Fruit fly (Drosophila melanogaster) whole organism, embryonic: ENCODE results near the gene endos.

ENCODE experiments used
- Abd-B ChIP-seq: fragments of 200-800 bp; sonication (Bioruptor generic); optimal IDR thresholded peaks from 2 replicates; lab custom pipeline; 2018; ENCODE audit warnings: missing biosample characterization, mild to moderate bottlenecking, missing genetic modification characterization, moderate library complexity
- Adf1 ChIP-seq: fragments of 200-800 bp; sonication (Bioruptor generic); IDR thresholded peaks from 2 replicates; pipeline ENCODE4 v1.3.6; 2022; ENCODE audit warnings: missing biosample characterization, missing genetic modification characterization
- BEAF-32 ChIP-seq: fragments of 200-800 bp; sonication (Bioruptor generic); optimal IDR thresholded peaks from 3 replicates; lab custom pipeline; 2017; ENCODE audit warnings: missing biosample characterization, missing genetic modification characterization, mild to moderate bottlenecking, moderate library complexity, missing genetic modification reagents
- Blimp-1 ChIP-seq: fragments of 200-800 bp; sonication (Bioruptor generic); optimal IDR thresholded peaks from 3 replicates; lab custom pipeline; 2018; ENCODE audit warnings: missing biosample characterization, missing genetic modification characterization, mild to moderate bottlenecking, moderate library complexity, missing genetic modification reagents
- CG1024 ChIP-seq: fragments of 200-800 bp; sonication (Bioruptor generic); IDR thresholded peaks from 2 replicates; pipeline ENCODE4 v1.3.6; 2022; ENCODE audit warnings: missing biosample characterization, missing genetic modification characterization
- CG10565 ChIP-seq: fragments of 200-800 bp; sonication (Bioruptor generic); optimal IDR thresholded peaks from 3 replicates; lab custom pipeline; 2016; ENCODE audit warnings: missing biosample characterization, mild to moderate bottlenecking, missing genetic modification characterization
- CG11093 ChIP-seq: fragments of 200-800 bp; sonication (Bioruptor generic); IDR thresholded peaks from 3 replicates; pipeline ENCODE4 v1.3.6; 2022; ENCODE audit warnings: missing biosample characterization, missing genetic modification characterization
- CG1233 ChIP-seq: fragments of 200-800 bp; sonication (Bioruptor generic); optimal IDR thresholded peaks from 4 replicates; lab custom pipeline; 2018; ENCODE audit warnings: missing biosample characterization, mild to moderate bottlenecking, missing genetic modification characterization
- CG12659 ChIP-seq: fragments of 200-800 bp; sonication (Bioruptor generic); optimal IDR thresholded peaks from 3 replicates; lab custom pipeline; 2017; ENCODE audit warnings: mild to moderate bottlenecking, missing biosample characterization, missing genetic modification reagents, missing genetic modification characterization
- CG13123 ChIP-seq: fragments of 200-800 bp; sonication (Bioruptor generic); optimal IDR thresholded peaks from 2 replicates; lab custom pipeline; 2016; ENCODE audit warnings: missing biosample characterization, missing genetic modification characterization
- CG13624 ChIP-seq: fragments of 200-800 bp; sonication (Bioruptor generic); optimal IDR thresholded peaks from 2 replicates; lab custom pipeline; 2016; ENCODE audit warnings: missing biosample characterization, missing genetic modification characterization
- CG13894 ChIP-seq: fragments of 200-800 bp; sonication (Bioruptor generic); optimal IDR thresholded peaks from 3 replicates; lab custom pipeline; 2018; ENCODE audit warnings: missing biosample characterization, mild to moderate bottlenecking, missing genetic modification characterization, moderate library complexity
- CG14667 ChIP-seq: fragments of 200-800 bp; sonication (Bioruptor generic); IDR thresholded peaks from 2 replicates; pipeline ENCODE4 v1.3.6; 2022; ENCODE audit warnings: missing biosample characterization, missing genetic modification characterization
- CG15269 ChIP-seq: fragments of 200-800 bp; sonication (Bioruptor generic); optimal IDR thresholded peaks from 2 replicates; lab custom pipeline; 2018; ENCODE audit warnings: missing biosample characterization, mild to moderate bottlenecking, missing genetic modification characterization, moderate library complexity
- CG17912 ChIP-seq: fragments of 200-800 bp; sonication (Bioruptor generic); optimal IDR thresholded peaks from 2 replicates; lab custom pipeline; 2018; ENCODE audit warnings: missing biosample characterization, mild to moderate bottlenecking, missing genetic modification characterization
- CG2202 ChIP-seq: fragments of 200-800 bp; sonication (Bioruptor generic); optimal IDR thresholded peaks from 2 replicates; lab custom pipeline; 2018; ENCODE audit warnings: missing biosample characterization, mild to moderate bottlenecking, missing genetic modification characterization
- CG3163 ChIP-seq: fragments of 200-800 bp; sonication (Bioruptor generic); optimal IDR thresholded peaks from 3 replicates; lab custom pipeline; 2016; ENCODE audit warnings: missing biosample characterization, missing genetic modification characterization
- CG33213 ChIP-seq: fragments of 200-800 bp; sonication (Bioruptor generic); optimal IDR thresholded peaks from 3 replicates; lab custom pipeline; 2016; ENCODE audit warnings: missing biosample characterization, missing genetic modification characterization
- CG34376 ChIP-seq: fragments of 200-800 bp; sonication (Bioruptor generic); optimal IDR thresholded peaks from 2 replicates; lab custom pipeline; 2018; ENCODE audit warnings: missing biosample characterization, mild to moderate bottlenecking, missing genetic modification characterization
- CG4707 ChIP-seq: fragments of 200-800 bp; sonication (Bioruptor generic); optimal IDR thresholded peaks from 2 replicates; lab custom pipeline; 2018; ENCODE audit warnings: missing biosample characterization, mild to moderate bottlenecking, missing genetic modification characterization, moderate library complexity
- CG6791 ChIP-seq: fragments of 200-800 bp; sonication (Bioruptor generic); IDR thresholded peaks from 3 replicates; pipeline ENCODE4 v1.3.6; 2022; ENCODE audit warnings: missing biosample characterization, missing genetic modification characterization; ENCODE audit not compliant: partially characterized antibody
- CG6854 ChIP-seq: fragments of 200-800 bp; sonication (Bioruptor generic); optimal IDR thresholded peaks from 3 replicates; lab custom pipeline; 2017; ENCODE audit warnings: missing biosample characterization, mild to moderate bottlenecking, missing genetic modification characterization
- CG8089 ChIP-seq: fragments of 200-800 bp; sonication (Bioruptor generic); optimal IDR thresholded peaks from 3 replicates; lab custom pipeline; 2016; ENCODE audit warnings: missing biosample characterization, missing genetic modification characterization
- CG9609 ChIP-seq: fragments of 200-800 bp; sonication (Bioruptor generic); optimal IDR thresholded peaks from 3 replicates; lab custom pipeline; 2016; ENCODE audit warnings: missing biosample characterization, missing genetic modification characterization
- CG9727 ChIP-seq: fragments of 200-800 bp; sonication (Bioruptor generic); optimal IDR thresholded peaks from 3 replicates; lab custom pipeline; 2017; ENCODE audit warnings: missing biosample characterization, mild to moderate bottlenecking, missing genetic modification characterization
- CG9876 ChIP-seq: fragments of 200-800 bp; sonication (Bioruptor generic); optimal IDR thresholded peaks from 2 replicates; lab custom pipeline; 2016; ENCODE audit warnings: missing biosample characterization, missing genetic modification characterization
- Dbx ChIP-seq: fragments of 200-800 bp; sonication (Bioruptor generic); IDR thresholded peaks from 3 replicates; pipeline ENCODE4 v1.3.6; 2022; ENCODE audit warnings: missing biosample characterization, missing genetic modification characterization
- Deaf1 ChIP-seq: fragments of 200-800 bp; optimal IDR thresholded peaks from 3 replicates; lab custom pipeline; 2019; ENCODE audit warnings: missing biosample characterization, mild to moderate bottlenecking, missing genetic modification characterization, moderate library complexity
- Doc2 ChIP-seq: fragments of 200-800 bp; sonication (Bioruptor generic); IDR thresholded peaks from 2 replicates; pipeline ENCODE4 v1.3.6; 2022; ENCODE audit warnings: missing biosample characterization, missing genetic modification characterization
- Ets97D ChIP-seq: fragments of 200-800 bp; sonication (Bioruptor generic); optimal IDR thresholded peaks from 3 replicates; lab custom pipeline; 2016; ENCODE audit warnings: missing biosample characterization, missing genetic modification characterization
- MTF-1 ChIP-seq: fragments of 200-800 bp; sonication (Bioruptor generic); optimal IDR thresholded peaks from 2 replicates; lab custom pipeline; 2018; ENCODE audit warnings: missing biosample characterization, mild to moderate bottlenecking, missing genetic modification characterization, borderline replicate concordance
- Med ChIP-seq: fragments of 200-800 bp; sonication (Bioruptor generic); peaks from one replicate; lab custom pipeline; 2016; ENCODE audit warnings: missing biosample characterization, missing genetic modification characterization, mild to moderate bottlenecking, inconsistent platforms, moderate library complexity
- Meics ChIP-seq: fragments of 200-800 bp; sonication (Bioruptor generic); optimal IDR thresholded peaks from 2 replicates; lab custom pipeline; 2017; ENCODE audit warnings: missing biosample characterization, mild to moderate bottlenecking, missing genetic modification characterization
- NC2β ChIP-seq: fragments of 200-800 bp; sonication (Bioruptor generic); optimal IDR thresholded peaks from 2 replicates; lab custom pipeline; 2016; ENCODE audit warnings: missing biosample characterization, missing genetic modification characterization
- Ravus ChIP-seq: fragments of 200-800 bp; sonication (Bioruptor generic); IDR thresholded peaks from 2 replicates; pipeline ENCODE4 v1.3.6; 2022; ENCODE audit warnings: missing biosample characterization, missing genetic modification characterization
- Spps ChIP-seq: fragments of 200-800 bp; sonication (Bioruptor generic); optimal IDR thresholded peaks from 2 replicates; lab custom pipeline; 2018; ENCODE audit warnings: missing biosample characterization, mild to moderate bottlenecking, missing genetic modification characterization
- abd-A ChIP-seq: fragments of 200-800 bp; sonication (Bioruptor generic); optimal IDR thresholded peaks from 3 replicates; lab custom pipeline; 2019; ENCODE audit warnings: missing biosample characterization, mild to moderate bottlenecking, missing genetic modification characterization, moderate library complexity
- al ChIP-seq: fragments of 200-800 bp; sonication (Bioruptor generic); IDR thresholded peaks from 2 replicates; pipeline ENCODE4 v1.3.6; 2022; ENCODE audit warnings: missing biosample characterization, missing genetic modification characterization
- ara ChIP-seq: fragments of 200-800 bp; sonication (Bioruptor generic); IDR thresholded peaks from 2 replicates; pipeline ENCODE4 v1.3.6; 2022; ENCODE audit warnings: missing biosample characterization, missing genetic modification characterization
- crc ChIP-seq: fragments of 200-800 bp; sonication (Bioruptor generic); optimal IDR thresholded peaks from 2 replicates; lab custom pipeline; 2016; ENCODE audit warnings: missing biosample characterization, missing genetic modification characterization
- fru ChIP-seq: fragments of >200 bp; optimal IDR thresholded peaks from 2 replicates; lab custom pipeline; 2017
- fu2 ChIP-seq: fragments of 200-800 bp; sonication (Bioruptor generic); optimal IDR thresholded peaks from 2 replicates; lab custom pipeline; 2016; ENCODE audit warnings: missing biosample characterization, missing genetic modification characterization
- her ChIP-seq: fragments of 200-800 bp; sonication (Bioruptor generic); optimal IDR thresholded peaks from 2 replicates; lab custom pipeline; 2016; ENCODE audit warnings: missing biosample characterization, missing genetic modification characterization
- maf-S ChIP-seq: fragments of 200-800 bp; sonication (Bioruptor generic); optimal IDR thresholded peaks from 2 replicates; lab custom pipeline; 2016; ENCODE audit warnings: missing biosample characterization, missing genetic modification characterization
- nerfin-1 ChIP-seq: fragments of 200-800 bp; sonication (Bioruptor generic); optimal IDR thresholded peaks from 3 replicates; lab custom pipeline; 2019; ENCODE audit warnings: missing biosample characterization, mild to moderate bottlenecking, missing genetic modification characterization, moderate library complexity
- odd ChIP-seq: fragments of 200-800 bp; sonication (Bioruptor generic); optimal IDR thresholded peaks from 2 replicates; lab custom pipeline; 2017; ENCODE audit warnings: missing biosample characterization, mild to moderate bottlenecking, missing genetic modification characterization
- ranshi ChIP-seq: fragments of 200-800 bp; sonication (Bioruptor generic); IDR thresholded peaks from 2 replicates; pipeline ENCODE4 v1.3.6; 2022; ENCODE audit warnings: missing biosample characterization, missing genetic modification characterization
- row ChIP-seq: fragments of 200-800 bp; sonication (Bioruptor generic); IDR thresholded peaks from 3 replicates; pipeline ENCODE4 v1.3.6; 2022; ENCODE audit warnings: missing biosample characterization, missing genetic modification characterization
- salm ChIP-seq: fragments of 200-800 bp; sonication (Bioruptor generic); optimal IDR thresholded peaks from 2 replicates; lab custom pipeline; 2018; ENCODE audit warnings: missing biosample characterization, mild to moderate bottlenecking, missing genetic modification characterization
- stwl ChIP-seq: fragments of 200-800 bp; sonication (Bioruptor generic); optimal IDR thresholded peaks from 3 replicates; lab custom pipeline; 2018; ENCODE audit warnings: missing biosample characterization, mild to moderate bottlenecking, missing genetic modification characterization, moderate library complexity

Gene endos

DNA sequence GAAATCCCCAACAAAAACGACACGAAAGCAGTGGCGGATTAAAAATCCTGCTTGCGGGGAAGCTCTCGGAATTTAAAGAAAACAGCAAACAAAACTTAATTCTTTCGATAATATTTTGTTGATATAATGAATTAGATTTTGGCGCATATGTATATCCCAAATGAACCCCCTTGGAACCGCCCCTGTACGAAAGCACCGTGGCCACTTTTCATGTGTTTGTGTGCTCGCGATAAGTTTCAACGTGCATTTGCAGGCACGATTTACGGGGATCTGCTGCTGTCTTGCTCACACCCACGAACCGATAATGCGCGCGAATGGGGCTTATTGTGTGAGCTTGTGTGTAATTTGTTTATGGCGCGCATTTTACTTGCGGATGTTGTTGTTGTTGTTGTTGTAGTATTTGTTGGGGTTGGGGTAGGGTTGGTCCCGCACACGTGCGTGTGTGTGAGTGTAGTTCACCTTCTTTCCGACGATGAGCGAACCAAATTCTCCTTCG, 26.5 kb downstream of the endos start (continued):
- TF ChIP-seq ranshi (GFP tag; lab: Robert Waterston, UW) = peak; percentile 96
- peak; percentile 88 for TF ChIP-seq CG13894 (tag; lab: Kevin White, UChicago)
- TF ChIP-seq Spps (tag; lab: Kevin White, UChicago) = peak; percentile 58
- TF ChIP-seq CG34376 (GFP tag; lab: Kevin White, UChicago) = peak; percentile 92
- peak; percentile 91 for TF ChIP-seq her (GFP tag; lab: Kevin White, UChicago)
- peak; percentile 95 for TF ChIP-seq crc (GFP tag; lab: Kevin White, UChicago)
- TF ChIP-seq Ravus (GFP tag; lab: Robert Waterston, UW) = peak; percentile 83
- TF ChIP-seq CG9876 (GFP tag; lab: Kevin White, UChicago) = peak; percentile 87
- TF ChIP-seq fru = no peak
- peak; percentile 92 for TF ChIP-seq maf-S (GFP tag; lab: Kevin White, UChicago)
- peak; percentile 96 for TF ChIP-seq CG9609 (GFP tag; lab: Kevin White, UChicago)

- TF ChIP-seq CG6791 (GFP tag; lab: Robert Waterston, UW) (0 out of 3 replicates have a peak, but pooled peaks have one; percentile 16), CG1233 (peak; percentile 41), Med (GFP tag; lab: Kevin White, UChicago) (peak; percentile 83), CG9727 (GFP tag; lab: Kevin White, UChicago) (peak; percentile 29), salm (no peak), CG6854 (GFP tag; lab: Kevin White, UChicago) (peak; percentile 44), CG3163 (GFP tag; lab: Kevin White, UChicago) (no peak), CG10565 (GFP tag; lab: Kevin White, UChicago) (no peak), CG14667 (GFP tag; lab: Robert Waterston, UW) (no peak), Meics (peak; percentile 18), Deaf1 (peak; percentile 23), MTF-1 (GFP tag; lab: Kevin White, UChicago) (peak; percentile 64), stwl (peak; percentile 16), CG13624 (GFP tag; lab: Kevin White, UChicago) (peak; percentile 12), al (GFP tag; lab: Robert Waterston, UW) (no peak), CG12659 (GFP tag; lab: Kevin White, UChicago) (peak; percentile 55), row (no peak; the same call in 2 of the 3 replicates), Blimp-1 (GFP tag; lab: Kevin White, UChicago) (peak; percentile 30), CG2202 (tag; lab: Kevin White, UChicago) (no peak), CG33213 (GFP tag; lab: Kevin White, UChicago) (peak; percentile 36), CG8089 (GFP tag; lab: Kevin White, UChicago) (no peak), Adf1 (peak; percentile 44; the same call in 1 of the 2 replicates), CG17912 (GFP tag; lab: Kevin White, UChicago) (peak; percentile 82), Ets97D (GFP tag; lab: Kevin White, UChicago) (peak; percentile 75), Abd-B (GFP tag; lab: Kevin White, UChicago) (no peak), CG11093 (GFP tag; lab: Robert Waterston, UW) (peak; percentile 27; the same call in 1 of the 3 replicates), CG1024 (GFP tag; lab: Robert Waterston, UW) (peak; percentile 51), CG4707 (GFP tag; lab: Kevin White, UChicago) (no peak), CG15269 (tag; lab: Kevin White, UChicago) (no peak), Doc2 (GFP tag; lab: Robert Waterston, UW) (no peak), CG13123 (GFP tag; lab: Kevin White, UChicago) (peak; percentile 25), Dbx (GFP tag; lab: Robert Waterston, UW) (peak; percentile 61; the same call in 2 of the 3 replicates), nerfin-1 (peak; percentile 64), odd (GFP tag; lab: Kevin White, UChicago) (no peak), BEAF-32 (peak; percentile 8), ara (GFP tag; lab: Robert Waterston, UW) (no peak), abd-A (tag; lab: Kevin White, UChicago) (peak; percentile 82), fu2 (no peak), NC2β (GFP tag; lab: Kevin White, UChicago) (peak; percentile 30)
Measured at dm6 chr3L:14004041-14004407, 27.5 kb downstream of the endos start.
